Worm (Caenorhabditis elegans) whole organism, young adult: ENCODE data around the gene Y48C3A.12.

Experiments
- B0019.2 ChIP-seq: fragments of 200-800 bp; sonication (Bioruptor generic); conservative IDR thresholded peaks from 2 replicates; pipeline ENCODE4 v1.3.6; 2022; ENCODE audit warnings: missing genetic modification reagents, missing genetic modification characterization, missing compliant biosample characterization
- F37B4.10 ChIP-seq: fragments of 200-800 bp; sonication (Bioruptor generic); IDR thresholded peaks from 2 replicates; pipeline ENCODE4 v1.3.6; 2022; ENCODE audit warnings: missing genetic modification characterization, missing compliant biosample characterization
- K11D2.4 ChIP-seq: fragments of 200-800 bp; sonication (Bioruptor generic); IDR thresholded peaks from 2 replicates; pipeline ENCODE4 v1.3.6; 2022; ENCODE audit warnings: missing genetic modification reagents, missing genetic modification characterization, missing compliant biosample characterization
- K12H6.12 ChIP-seq: fragments of 200-800 bp; sonication (Bioruptor generic); optimal IDR thresholded peaks from 2 replicates; lab custom pipeline; 2018; ENCODE audit warnings: mild to moderate bottlenecking, missing genetic modification characterization, missing compliant biosample characterization
- Y53F4B.3 ChIP-seq: fragments of 200-800 bp; sonication (Bioruptor generic); IDR thresholded peaks from 2 replicates; pipeline ENCODE4 v1.3.6; 2022; ENCODE audit warnings: missing genetic modification reagents, missing genetic modification characterization, missing compliant biosample characterization
- aptf-3 ChIP-seq: fragments of 200-800 bp; sonication (Bioruptor generic); IDR thresholded peaks from 2 replicates; pipeline ENCODE4 v1.3.6; 2022; ENCODE audit warnings: missing genetic modification characterization, missing compliant biosample characterization
- bed-2 ChIP-seq: fragments of 200-800 bp; sonication (Bioruptor generic); IDR thresholded peaks from 2 replicates; pipeline ENCODE4 v1.3.6; 2022; ENCODE audit warnings: missing genetic modification reagents, missing genetic modification characterization, missing compliant biosample characterization
- ceh-91 ChIP-seq: fragments of 200-800 bp; sonication (Bioruptor generic); IDR thresholded peaks from 2 replicates; pipeline ENCODE4 v1.3.6; 2022; ENCODE audit warnings: missing genetic modification reagents, missing genetic modification characterization, missing compliant biosample characterization
- die-1 ChIP-seq: sonication (generic microtip); optimal IDR thresholded peaks from 2 replicates; lab custom pipeline; 2016; ENCODE audit warnings: missing genotype, mild to moderate bottlenecking, missing genetic modification characterization, missing compliant biosample characterization
- egrh-3 ChIP-seq: fragments of 200-800 bp; sonication (Bioruptor generic); IDR thresholded peaks from 2 replicates; pipeline ENCODE4 v1.3.6; 2022; ENCODE audit warnings: missing genetic modification reagents, missing genetic modification characterization, missing compliant biosample characterization
- ets-4 ChIP-seq: fragments of 200-800 bp; sonication (Bioruptor generic); optimal IDR thresholded peaks from 2 replicates; lab custom pipeline; 2018; ENCODE audit warnings: mild to moderate bottlenecking, missing genetic modification characterization, missing compliant biosample characterization
- fkh-3 ChIP-seq: sonication (generic microtip); optimal IDR thresholded peaks from 2 replicates; lab custom pipeline; 2016; ENCODE audit warnings: mild to moderate bottlenecking, missing genetic modification characterization, missing compliant biosample characterization
- gei-17 ChIP-seq: fragments of 200-800 bp; sonication (Bioruptor generic); optimal IDR thresholded peaks from 2 replicates; lab custom pipeline; 2018; ENCODE audit warnings: mild to moderate bottlenecking, missing genetic modification characterization, missing compliant biosample characterization
- hmg-20 ChIP-seq: fragments of 200-800 bp; sonication (Bioruptor generic); IDR thresholded peaks from 2 replicates; pipeline ENCODE4 v1.3.6; 2022; ENCODE audit warnings: missing genetic modification reagents, missing genetic modification characterization, missing compliant biosample characterization
- lir-1 ChIP-seq: fragments of 200-800 bp; sonication (Bioruptor generic); conservative IDR thresholded peaks from 2 replicates; pipeline ENCODE4 v1.3.6; 2022; ENCODE audit warnings: missing genetic modification reagents, missing genetic modification characterization, missing compliant biosample characterization
- lsl-1 ChIP-seq: fragments of 200-800 bp; sonication (Bioruptor generic); optimal IDR thresholded peaks from 2 replicates; lab custom pipeline; 2018; ENCODE audit warnings: mild to moderate bottlenecking, missing genetic modification characterization, moderate library complexity, missing compliant biosample characterization
- madf-3 ChIP-seq: fragments of 200-800 bp; sonication (Bioruptor generic); IDR thresholded peaks from 2 replicates; pipeline ENCODE4 v1.3.6; 2022; ENCODE audit warnings: missing genetic modification reagents, missing genetic modification characterization, missing compliant biosample characterization
- mel-28 ChIP-seq: sonication (generic microtip); optimal IDR thresholded peaks from 2 replicates; lab custom pipeline; 2016; ENCODE audit warnings: borderline replicate concordance, mild to moderate bottlenecking, missing genetic modification characterization, missing compliant biosample characterization
- nfya-2 ChIP-seq: fragments of 200-800 bp; sonication (Bioruptor generic); IDR thresholded peaks from 2 replicates; pipeline ENCODE4 v1.3.6; 2022; ENCODE audit warnings: missing genetic modification reagents, missing genetic modification characterization, missing compliant biosample characterization
- nhr-80 ChIP-seq: sonication (generic microtip); optimal IDR thresholded peaks from 2 replicates; lab custom pipeline; 2016; ENCODE audit warnings: missing genetic modification characterization, missing compliant biosample characterization
- nhr-90 ChIP-seq: sonication (generic microtip); optimal IDR thresholded peaks from 2 replicates; lab custom pipeline; 2016; ENCODE audit warnings: missing genotype, mild to moderate bottlenecking, missing genetic modification characterization, missing compliant biosample characterization
- pha-4 ChIP-seq: fragments of 150-350 bp; sonication (generic microtip); optimal IDR thresholded peaks from 2 replicates; lab custom pipeline; 2014; ENCODE audit warnings: missing biosample characterization, missing genetic modification reagents, missing genetic modification characterization
- rpc-1 ChIP-seq, 2 experiments: fragments of 150-350 bp in 1 of 2; sonication (generic microtip) in 1 of 2; optimal IDR thresholded peaks; 2 replicates each; lab custom pipeline; 2014 to 2018; ENCODE audit warnings: missing biosample characterization in 1 of 2, missing genetic modification characterization in 1 of 2, missing genetic modification reagents in 1 of 2, missing genotype in 1 of 2
- somi-1 ChIP-seq: fragments of 200-800 bp; sonication (Bioruptor generic); optimal IDR thresholded peaks from 2 replicates; lab custom pipeline; 2018; ENCODE audit warnings: mild to moderate bottlenecking, missing genetic modification characterization, missing compliant biosample characterization
- sptf-2 ChIP-seq: fragments of 200-800 bp; sonication (Bioruptor generic); optimal IDR thresholded peaks from 2 replicates; lab custom pipeline; 2018; ENCODE audit warnings: mild to moderate bottlenecking, missing genetic modification characterization, missing compliant biosample characterization
- tbp1 ChIP-seq: fragments of 200-800 bp; sonication (Bioruptor generic); optimal IDR thresholded peaks from 2 replicates; lab custom pipeline; 2018; ENCODE audit warnings: mild to moderate bottlenecking, missing genetic modification characterization, missing compliant biosample characterization
- unc-62 ChIP-seq: fragments of 150-350 bp; optimal IDR thresholded peaks from 2 replicates; lab custom pipeline; 2014; ENCODE audit warnings: missing biosample characterization, missing genetic modification reagents, missing genetic modification characterization
- xnd-1 ChIP-seq: sonication (generic microtip); optimal IDR thresholded peaks from 2 replicates; lab custom pipeline; 2016; ENCODE audit warnings: missing genotype, missing genetic modification reagents, missing genetic modification characterization, missing compliant biosample characterization
- zfh-2 ChIP-seq: fragments of 200-800 bp; sonication (Bioruptor generic); conservative IDR thresholded peaks from 2 replicates; pipeline ENCODE4 v1.3.6; 2022; ENCODE audit warnings: missing genetic modification reagents, missing genetic modification characterization, missing compliant biosample characterization
- ztf-25 ChIP-seq: fragments of 200-800 bp; sonication (Bioruptor generic); IDR thresholded peaks from 2 replicates; pipeline ENCODE4 v1.3.6; 2022; ENCODE audit warnings: missing genetic modification reagents, missing genetic modification characterization, missing compliant biosample characterization
- ztf-28 ChIP-seq: fragments of 200-800 bp; sonication (Bioruptor generic); IDR thresholded peaks from 2 replicates; pipeline ENCODE4 v1.3.6; 2022; ENCODE audit warnings: missing genetic modification reagents, missing genetic modification characterization, missing compliant biosample characterization
- ztf-3 ChIP-seq: fragments of 200-800 bp; sonication (Bioruptor generic); optimal IDR thresholded peaks from 2 replicates; lab custom pipeline; 2018; ENCODE audit warnings: mild to moderate bottlenecking, missing genetic modification characterization, missing compliant biosample characterization

The Y48C3A.12 gene

ce11 chrII:13376112-13376511 lies at the start of gene Y48C3A.12:
Y48C3A.12 (plus strand) TSS chrII:13376412.
- TF ChIP-seq madf-3 (GFP tag; lab: Robert Waterston, UW): no peak
- no peak for TF ChIP-seq ceh-91 (GFP tag; lab: Robert Waterston, UW)
- TF ChIP-seq nfya-2: no peak
- TF ChIP-seq tbp1 (GFP tag; lab: Kevin White, UChicago): no peak
- TF ChIP-seq zfh-2 (GFP tag; lab: Robert Waterston, UW): no peak
- no peak for TF ChIP-seq lsl-1 (GFP tag; lab: Kevin White, UChicago)
- no peak for TF ChIP-seq K11D2.4 (GFP tag; lab: Robert Waterston, UW)
- no peak for TF ChIP-seq aptf-3 (GFP tag; lab: Robert Waterston, UW)
- TF ChIP-seq unc-62 (GFP tag; lab: Kevin White, UChicago): no peak
- no peak for TF ChIP-seq F37B4.10
- no peak for TF ChIP-seq pha-4 (tag; lab: Kevin White, UChicago)
- TF ChIP-seq ztf-3: no peak
- TF ChIP-seq nhr-90: no peak
- no peak for TF ChIP-seq ets-4 (GFP tag; lab: Kevin White, UChicago)
- TF ChIP-seq lir-1 (GFP tag; lab: Robert Waterston, UW): no peak
- no peak for TF ChIP-seq xnd-1 (tag; lab: Kevin White, UChicago)

ce11 chrII:13326478-13326877 lies 49.7 kb upstream of the Y48C3A.12 start:
- TF ChIP-seq ztf-28 (GFP tag; lab: Robert Waterston, UW): 0 out of 2 replicates have a peak, but pooled peaks have one; percentile 31
- no peak for TF ChIP-seq rpc-1 (optimal IDR thresholded peaks at IDR 0.05; lab: Kevin White, UChicago)
- TF ChIP-seq rpc-1 (tag; optimal IDR thresholded peaks at IDR 0.05; lab: Kevin White, UChicago): no peak
- no peak for TF ChIP-seq bed-2 (GFP tag; lab: Robert Waterston, UW)
- TF ChIP-seq Y53F4B.3 (GFP tag; lab: Robert Waterston, UW): no peak
- no peak for TF ChIP-seq B0019.2 (GFP tag; lab: Robert Waterston, UW)
- peak; percentile 63; the same call in 1 of the 2 replicates for TF ChIP-seq zfh-2 (GFP tag; lab: Robert Waterston, UW)
- TF ChIP-seq K12H6.12 (tag; lab: Kevin White, UChicago): no peak
- no peak for TF ChIP-seq gei-17 (GFP tag; lab: Kevin White, UChicago)
- no peak for TF ChIP-seq sptf-2
- TF ChIP-seq mel-28 (tag; lab: Kevin White, UChicago): no peak
- TF ChIP-seq ceh-91 (GFP tag; lab: Robert Waterston, UW): no peak

- TF ChIP-seq egrh-3 (GFP tag; lab: Robert Waterston, UW) (peak; percentile 33; the same call in 1 of the 2 replicates), zfh-2 (GFP tag; lab: Robert Waterston, UW) (peak; percentile 74), lir-1 (GFP tag; lab: Robert Waterston, UW) (no peak)
These were observed 45.9 kb upstream of the Y48C3A.12 start, which contains the start of gene sam-10 for ce11 chrII:13330359-13330758. sam-10 (minus strand) TSS chrII:13330525.

ce11 chrII:13333103-13333764 lies 43.0 kb upstream of the Y48C3A.12 start:
- TF ChIP-seq nhr-80 (tag; lab: Kevin White, UChicago) (peak; percentile 63), K12H6.12 (tag; lab: Kevin White, UChicago) (no peak), fkh-3 (tag; lab: Kevin White, UChicago) (no peak), aptf-3 (GFP tag; lab: Robert Waterston, UW) (no peak), hmg-20 (GFP tag; lab: Robert Waterston, UW) (no peak), ztf-25 (GFP tag; lab: Robert Waterston, UW) (no peak), somi-1 (GFP tag; lab: Kevin White, UChicago) (no peak), die-1 (tag; lab: Kevin White, UChicago) (no peak)
